Worm (Caenorhabditis elegans): Measurements from ENCODE around the gene djr-1.2.

The djr-1.2 gene

DNA sequence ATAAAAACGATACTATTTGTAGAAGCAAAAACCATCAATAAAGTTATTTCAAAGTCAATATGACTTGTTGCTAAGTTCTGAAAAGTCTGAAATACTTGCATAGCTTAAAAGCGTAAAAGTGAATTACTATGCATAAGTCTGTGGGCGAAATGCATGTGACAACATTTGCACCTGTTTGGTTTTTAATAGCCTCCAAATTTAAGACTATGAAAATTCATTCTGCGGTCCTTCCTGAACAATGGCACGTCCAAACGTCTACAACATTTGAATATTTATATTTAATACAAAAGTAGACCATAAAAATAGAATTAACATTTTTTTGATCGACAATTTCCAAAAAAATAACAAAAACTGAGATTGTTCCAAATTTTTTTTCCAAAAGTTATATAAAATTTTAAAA is 33.1 kb downstream of the djr-1.2 start, which contains the start of gene K09D9.14:
Gene K09D9.14, minus strand, starts transcription at position 101 of the 400 bp plus-strand sequence.
- no peak for TF ChIP-seq ets-4 (tag; optimal IDR thresholded peaks at IDR 0.05)

DNA sequence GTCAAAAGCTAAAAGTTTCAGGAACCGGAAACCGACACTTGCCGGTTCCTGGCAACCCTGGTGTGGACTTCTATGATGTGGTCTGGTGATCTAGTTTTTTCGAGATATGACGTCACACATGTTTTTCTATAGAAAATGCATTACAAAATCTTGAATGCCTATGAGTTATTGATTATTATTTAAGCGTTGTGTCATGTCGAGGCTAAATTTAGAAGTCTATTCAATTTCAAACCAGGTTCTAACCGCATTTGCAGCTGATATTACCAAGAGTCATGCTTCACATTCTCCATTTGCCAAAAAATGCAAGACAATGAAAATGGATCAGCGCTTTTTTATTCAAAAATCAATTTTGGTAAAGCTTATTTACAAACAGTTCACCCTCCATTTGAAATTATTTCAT is 35.7 kb downstream of the djr-1.2 start, which contains the start of gene K09D9.3:
Gene K09D9.3, plus strand, starts transcription at position 301 of the 400 bp plus-strand sequence.
- TF ChIP-seq ahr-1 (tag; optimal IDR thresholded peaks at IDR 0.05): no peak
- no peak for TF ChIP-seq unc-3 (GFP tag; conservative IDR thresholded peaks at IDR 0.05)
- TF ChIP-seq unc-3 (tag; optimal IDR thresholded peaks at IDR 0.05): no peak
- no peak for TF ChIP-seq fkh-10 (GFP tag; optimal IDR thresholded peaks at IDR 0.05)
- no peak for TF ChIP-seq ceh-31 (tag; optimal IDR thresholded peaks at IDR 0.05)
- no peak for TF ChIP-seq syd-9 (tag; optimal IDR thresholded peaks at IDR 0.05)
- no peak for TF ChIP-seq C38D4.7 (GFP tag; optimal IDR thresholded peaks at IDR 0.05)
- TF ChIP-seq pqm-1 (tag; optimal IDR thresholded peaks at IDR 0.05): no peak
- TF ChIP-seq pha-4 (tag; optimal IDR thresholded peaks at IDR 0.05): no peak
- no peak for TF ChIP-seq pha-2 (tag; optimal IDR thresholded peaks at IDR 0.05)
- no peak for TF ChIP-seq ceh-6 (GFP tag; optimal IDR thresholded peaks at IDR 0.05)
- TF ChIP-seq fkh-6 (tag; optimal IDR thresholded peaks at IDR 0.05): no peak
- TF ChIP-seq mec-3 (tag; optimal IDR thresholded peaks at IDR 0.05; ENCODE audit: borderline replicate concordance): no peak

DNA sequence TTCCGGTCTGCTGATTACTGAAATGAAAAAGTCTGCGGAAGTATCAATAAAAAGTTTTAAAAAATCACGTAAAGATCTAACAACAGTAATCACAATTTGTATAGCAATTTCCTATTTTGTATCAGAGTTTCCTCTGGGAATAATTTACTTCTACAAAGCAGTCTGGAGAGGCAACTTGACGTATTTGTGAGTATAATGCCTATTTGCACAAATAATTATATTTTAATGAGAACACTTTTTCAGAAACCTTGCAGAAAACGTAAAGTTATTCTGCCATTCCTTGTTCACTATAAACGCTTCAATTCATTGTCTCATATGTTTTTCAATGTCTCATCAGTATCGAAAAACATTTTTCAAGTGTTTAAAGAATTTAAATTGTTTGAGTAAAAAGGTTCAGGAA is 36.3 kb downstream of the djr-1.2 start:
- TF ChIP-seq ceh-34 (tag; optimal IDR thresholded peaks at IDR 0.05) (no peak), ceh-30 (tag; optimal IDR thresholded peaks at IDR 0.05) (no peak), lin-11 (tag; optimal IDR thresholded peaks at IDR 0.05) (no peak), unc-86 (tag; optimal IDR thresholded peaks at IDR 0.05) (no peak), Y22D7AL.16 (tag; optimal IDR thresholded peaks at IDR 0.05) (no peak), K02D7.2 (tag; optimal IDR thresholded peaks at IDR 0.05) (no peak), F13H6.1 (tag; optimal IDR thresholded peaks at IDR 0.05) (no peak), elt-4 (tag; optimal IDR thresholded peaks at IDR 0.05) (no peak), mec-3 (tag; optimal IDR thresholded peaks at IDR 0.05; ENCODE audit: borderline replicate concordance) (no peak), syd-9 (tag; optimal IDR thresholded peaks at IDR 0.05) (no peak), pax-1 (tag; optimal IDR thresholded peaks at IDR 0.05) (no peak)

DNA sequence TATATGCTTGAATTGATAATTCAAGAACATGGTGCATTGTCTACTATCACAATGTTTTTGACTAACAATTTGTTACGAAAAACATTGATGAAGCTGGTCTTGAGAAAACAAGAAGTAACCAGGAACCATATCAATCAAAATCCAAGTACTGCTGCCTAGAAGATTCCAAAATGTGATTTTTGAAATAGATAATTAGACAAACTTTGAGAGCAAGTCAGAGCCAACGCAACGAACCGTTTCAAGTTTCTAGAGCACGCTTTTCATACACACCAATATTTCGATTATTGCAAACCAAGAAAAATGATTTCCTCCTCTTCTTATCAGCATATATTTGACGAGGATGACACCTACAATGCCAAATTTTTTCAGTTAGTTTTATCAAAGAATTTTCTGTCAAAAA is 38.1 kb downstream of the djr-1.2 start, which contains the start of gene srw-89:
Gene srw-89, plus strand, starts transcription at position 301 of the 400 bp plus-strand sequence.
- TF ChIP-seq ama-1 (optimal IDR thresholded peaks at IDR 0.05) (no peak), C38D4.7 (GFP tag; optimal IDR thresholded peaks at IDR 0.05) (no peak), npax-4 (tag; optimal IDR thresholded peaks at IDR 0.05) (no peak), nfya-1 (tag; optimal IDR thresholded peaks at IDR 0.05) (no peak), ceh-14 (tag; optimal IDR thresholded peaks at IDR 0.05) (no peak), eyg-1 (tag; optimal IDR thresholded peaks at IDR 0.05) (no peak), ceh-18 (tag; optimal IDR thresholded peaks at IDR 0.05) (no peak), dve-1 (tag; optimal IDR thresholded peaks at IDR 0.05) (no peak), F13H6.1 (tag; optimal IDR thresholded peaks at IDR 0.05) (no peak), ets-4 (tag; optimal IDR thresholded peaks at IDR 0.05) (no peak), pros-1 (tag; optimal IDR thresholded peaks at IDR 0.05) (no peak)

DNA sequence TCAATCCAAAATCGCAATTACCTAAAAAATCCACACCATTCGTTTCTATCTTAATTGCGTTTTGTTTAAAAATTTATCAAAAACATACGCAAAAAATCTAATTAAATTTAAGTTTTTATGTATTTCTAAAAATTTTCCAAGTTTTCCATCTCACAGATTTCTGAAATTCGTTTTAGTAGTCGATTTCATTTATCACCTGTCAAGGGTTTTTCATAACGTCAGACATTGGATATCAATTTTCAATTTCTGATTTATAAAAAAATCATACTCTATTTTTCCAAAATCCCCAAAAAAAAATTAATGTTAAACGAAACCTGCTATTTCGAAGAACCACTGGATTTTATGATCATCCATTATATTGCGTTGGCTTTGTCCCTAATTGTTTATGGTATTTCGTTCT is 44.8 kb downstream of the djr-1.2 start, which contains the start of gene srh-4:
Gene srh-4, plus strand, starts transcription at position 301 of the 400 bp plus-strand sequence.
- TF ChIP-seq fax-1 (tag; optimal IDR thresholded peaks at IDR 0.05) (no peak), pag-3 (tag; optimal IDR thresholded peaks at IDR 0.05; ENCODE audit: borderline replicate concordance) (no peak), rnt-1 (tag; optimal IDR thresholded peaks at IDR 0.05) (no peak), unc-86 (tag; optimal IDR thresholded peaks at IDR 0.05) (no peak), nhr-232 (tag; optimal IDR thresholded peaks at IDR 0.05) (no peak), che-1 (tag; optimal IDR thresholded peaks at IDR 0.05) (no peak), hlh-8 (tag; optimal IDR thresholded peaks at IDR 0.05) (no peak), syd-9 (tag; optimal IDR thresholded peaks at IDR 0.05) (no peak), fkh-10 (GFP tag; optimal IDR thresholded peaks at IDR 0.05) (no peak), K09A11.1 (tag; optimal IDR thresholded peaks at IDR 0.05; ENCODE audit: insufficient read depth) (no peak), ceh-9 (tag; optimal IDR thresholded peaks at IDR 0.05) (no peak), sdc-2 (tag; optimal IDR thresholded peaks at IDR 0.05) (no peak), fkh-6 (tag; optimal IDR thresholded peaks at IDR 0.05) (no peak), ceh-31 (tag; optimal IDR thresholded peaks at IDR 0.05) (no peak), ceh-2 (tag; optimal IDR thresholded peaks at IDR 0.05) (no peak)

All from whole organism, late embryonic.